Fruit fly (Drosophila melanogaster) whole organism, embryonic: ENCODE data around the gene RpS20.

Experiments
- Atf-2 ChIP-seq: fragments of 200-800 bp; sonication (Bioruptor generic); optimal IDR thresholded peaks from 2 replicates; lab custom pipeline; 2016; ENCODE audit warnings: missing biosample characterization, missing genetic modification characterization
- CG10654 ChIP-seq: fragments of 200-800 bp; sonication (Bioruptor generic); optimal IDR thresholded peaks from 2 replicates; lab custom pipeline; 2016; ENCODE audit warnings: missing biosample characterization, missing genetic modification characterization
- CG11696 ChIP-seq: fragments of 200-800 bp; sonication (Bioruptor generic); IDR thresholded peaks from 2 replicates; pipeline ENCODE4 v1.3.6; 2022; ENCODE audit warnings: missing biosample characterization, missing genetic modification characterization
- CG14441 ChIP-seq: fragments of 200-800 bp; sonication (Bioruptor generic); IDR thresholded peaks from 2 replicates; pipeline ENCODE4 v1.3.6; 2022; ENCODE audit warnings: missing biosample characterization, missing genetic modification characterization
- CG15696 ChIP-seq: fragments of 200-800 bp; sonication (Bioruptor generic); optimal IDR thresholded peaks from 2 replicates; lab custom pipeline; 2019; ENCODE audit warnings: missing biosample characterization, mild to moderate bottlenecking, missing genetic modification characterization, moderate library complexity
- CG2129 ChIP-seq: fragments of 200-800 bp; sonication (Bioruptor generic); IDR thresholded peaks from 2 replicates; pipeline ENCODE4 v1.3.6; 2022; ENCODE audit warnings: missing biosample characterization, missing genetic modification characterization; ENCODE audit not compliant: partially characterized antibody
- CG2712 ChIP-seq: fragments of 200-800 bp; optimal IDR thresholded peaks from 3 replicates; lab custom pipeline; 2019; ENCODE audit warnings: missing biosample characterization, mild to moderate bottlenecking, missing genetic modification characterization, moderate library complexity
- CG33213 ChIP-seq: fragments of 200-800 bp; sonication (Bioruptor generic); optimal IDR thresholded peaks from 3 replicates; lab custom pipeline; 2016; ENCODE audit warnings: missing biosample characterization, missing genetic modification characterization
- CG34376 ChIP-seq: fragments of 200-800 bp; sonication (Bioruptor generic); optimal IDR thresholded peaks from 2 replicates; lab custom pipeline; 2018; ENCODE audit warnings: missing biosample characterization, mild to moderate bottlenecking, missing genetic modification characterization
- CG6175 ChIP-seq: fragments of 200-800 bp; sonication (Bioruptor generic); IDR thresholded peaks from 3 replicates; pipeline ENCODE4 v1.3.6; 2022; ENCODE audit warnings: missing biosample characterization, missing genetic modification characterization
- CG6272 ChIP-seq: fragments of 200-800 bp; sonication (Bioruptor generic); IDR thresholded peaks from 2 replicates; pipeline ENCODE4 v1.3.6; 2022; ENCODE audit warnings: missing biosample characterization, missing genetic modification characterization
- CG7963 ChIP-seq: fragments of 200-800 bp; sonication (Bioruptor generic); IDR thresholded peaks from 3 replicates; pipeline ENCODE4 v1.3.6; 2022; ENCODE audit warnings: missing biosample characterization, missing genetic modification characterization; ENCODE audit not compliant: partially characterized antibody
- CG8290 ChIP-seq, 3 experiments: fragments of 200-800 bp; sonication (Bioruptor generic); optimal IDR thresholded peaks; 2 replicates each; lab custom pipeline; 2016 to 2019; ENCODE audit warnings: missing biosample characterization in 3 of 3, missing genetic modification characterization in 3 of 3, mild to moderate bottlenecking in 2 of 3, moderate library complexity in 1 of 3
- CG9215 ChIP-seq: fragments of 200-800 bp; sonication (Bioruptor generic); IDR thresholded peaks from 2 replicates; pipeline ENCODE4 v1.3.6; 2022; ENCODE audit warnings: missing biosample characterization, missing genetic modification characterization
- CG9817 ChIP-seq: fragments of 200-800 bp; sonication (Bioruptor generic); optimal IDR thresholded peaks from 2 replicates; lab custom pipeline; 2018; ENCODE audit warnings: missing biosample characterization, mild to moderate bottlenecking, missing genetic modification characterization, moderate library complexity
- Deaf1 ChIP-seq: fragments of 200-800 bp; optimal IDR thresholded peaks from 3 replicates; lab custom pipeline; 2019; ENCODE audit warnings: missing biosample characterization, mild to moderate bottlenecking, missing genetic modification characterization, moderate library complexity
- Dll ChIP-seq: fragments of 200-800 bp; sonication (Bioruptor generic); IDR thresholded peaks from 4 replicates; pipeline ENCODE4 v1.3.6; 2022; ENCODE audit warnings: missing biosample characterization, missing genetic modification characterization; ENCODE audit not compliant: partially characterized antibody
- Drgx ChIP-seq: fragments of 200-800 bp; sonication (Bioruptor generic); IDR thresholded peaks from 2 replicates; pipeline ENCODE4 v1.3.6; 2022; ENCODE audit warnings: missing biosample characterization, missing genetic modification characterization
- Fer3 ChIP-seq: fragments of 200-800 bp; sonication (Bioruptor generic); optimal IDR thresholded peaks from 2 replicates; lab custom pipeline; 2018; ENCODE audit warnings: missing biosample characterization, mild to moderate bottlenecking, missing genetic modification characterization, moderate library complexity
- HLH4C ChIP-seq: fragments of 200-800 bp; sonication (Bioruptor generic); IDR thresholded peaks from 3 replicates; pipeline ENCODE4 v1.3.6; 2022; ENCODE audit warnings: missing biosample characterization, missing genetic modification characterization; ENCODE audit not compliant: partially characterized antibody
- HLHmδ ChIP-seq: fragments of 200-800 bp; sonication (Bioruptor generic); optimal IDR thresholded peaks from 2 replicates; lab custom pipeline; 2018; ENCODE audit warnings: missing biosample characterization, mild to moderate bottlenecking, missing genetic modification characterization, moderate library complexity
- Hey ChIP-seq: fragments of 200-800 bp; sonication (Bioruptor generic); optimal IDR thresholded peaks from 3 replicates; lab custom pipeline; 2018; ENCODE audit warnings: missing biosample characterization, mild to moderate bottlenecking, missing genetic modification characterization
- Lhr ChIP-seq: fragments of 200-800 bp; sonication (Bioruptor generic); optimal IDR thresholded peaks from 3 replicates; lab custom pipeline; 2017; ENCODE audit warnings: mild to moderate bottlenecking, missing biosample characterization, missing genetic modification reagents, missing genetic modification characterization
- Lpt ChIP-seq: fragments of >200 bp; optimal IDR thresholded peaks from 2 replicates; lab custom pipeline; 2018; ENCODE audit warnings: missing biosample characterization, missing genetic modification characterization
- MBD-R2 ChIP-seq: fragments of 200-800 bp; sonication (Bioruptor generic); IDR thresholded peaks from 2 replicates; pipeline ENCODE4 v1.3.6; 2022; ENCODE audit warnings: missing biosample characterization, missing genetic modification characterization
- MESR4 ChIP-seq: fragments of 200-800 bp; sonication (Bioruptor generic); optimal IDR thresholded peaks from 2 replicates; lab custom pipeline; 2018; ENCODE audit warnings: missing biosample characterization, mild to moderate bottlenecking, missing genetic modification characterization, moderate library complexity
- Myb ChIP-seq: fragments of 200-800 bp; sonication (Bioruptor generic); optimal IDR thresholded peaks from 2 replicates; lab custom pipeline; 2016; ENCODE audit warnings: missing biosample characterization, missing genetic modification characterization
- Rfx ChIP-seq: fragments of 200-800 bp; sonication (Bioruptor generic); IDR thresholded peaks from 2 replicates; pipeline ENCODE4 v1.3.6; 2022; ENCODE audit warnings: missing biosample characterization, missing genetic modification characterization
- Xrp1 ChIP-seq: fragments of 200-800 bp; sonication (Bioruptor generic); IDR thresholded peaks from 2 replicates; pipeline ENCODE4 v1.3.6; 2022; ENCODE audit warnings: missing biosample characterization, missing genetic modification characterization
- ac ChIP-seq: fragments of 200-800 bp; sonication (Bioruptor generic); optimal IDR thresholded peaks from 3 replicates; lab custom pipeline; 2017; ENCODE audit warnings: missing biosample characterization, mild to moderate bottlenecking, missing genetic modification characterization
- aop ChIP-seq: fragments of 200-800 bp; sonication (Bioruptor generic); IDR thresholded peaks from 2 replicates; pipeline ENCODE4 v1.3.6; 2022; ENCODE audit warnings: missing biosample characterization, missing genetic modification characterization
- chinmo ChIP-seq: fragments of 200-800 bp; sonication (Bioruptor generic); IDR thresholded peaks from 4 replicates; pipeline ENCODE4 v1.3.6; 2022; ENCODE audit warnings: missing biosample characterization, missing genetic modification characterization; ENCODE audit not compliant: partially characterized antibody
- crp ChIP-seq, 2 experiments: fragments of 200-800 bp; sonication (Bioruptor generic); optimal IDR thresholded peaks; 2 replicates in 1 of 2; 3 replicates in 1 of 2; lab custom pipeline; 2017; ENCODE audit warnings: missing biosample characterization in 2 of 2, missing genetic modification characterization in 2 of 2, mild to moderate bottlenecking in 1 of 2, moderate library complexity in 1 of 2
- fd3F ChIP-seq: fragments of 200-800 bp; sonication (Bioruptor generic); optimal IDR thresholded peaks from 2 replicates; lab custom pipeline; 2018; ENCODE audit warnings: missing biosample characterization, mild to moderate bottlenecking, missing genetic modification characterization, moderate library complexity
- gro ChIP-seq: fragments of 200-800 bp; sonication (Bioruptor generic); optimal IDR thresholded peaks from 2 replicates; lab custom pipeline; 2016; ENCODE audit warnings: missing biosample characterization, missing genetic modification characterization
- ind ChIP-seq: fragments of 200-800 bp; sonication (Bioruptor generic); optimal IDR thresholded peaks from 3 replicates; lab custom pipeline; 2016; ENCODE audit warnings: missing biosample characterization, missing genetic modification characterization
- luna ChIP-seq: fragments of 200-800 bp; sonication (Bioruptor generic); optimal IDR thresholded peaks from 2 replicates; lab custom pipeline; 2016; ENCODE audit warnings: missing biosample characterization, missing genetic modification characterization
- nom ChIP-seq: fragments of 200-800 bp; sonication (Bioruptor generic); optimal IDR thresholded peaks from 2 replicates; lab custom pipeline; 2017; ENCODE audit warnings: missing biosample characterization, missing genetic modification characterization, mild to moderate bottlenecking, moderate library complexity, missing genetic modification reagents
- peb ChIP-seq: fragments of 200-800 bp; sonication (Bioruptor generic); IDR thresholded peaks from 2 replicates; pipeline ENCODE4 v1.3.6; 2022; ENCODE audit warnings: missing biosample characterization, missing genetic modification characterization
- phol ChIP-seq: fragments of 200-800 bp; sonication (Bioruptor generic); optimal IDR thresholded peaks from 3 replicates; lab custom pipeline; 2018; ENCODE audit warnings: missing biosample characterization, mild to moderate bottlenecking, missing genetic modification characterization, moderate library complexity
- rib ChIP-seq: fragments of 200-800 bp; sonication (Bioruptor generic); IDR thresholded peaks from 2 replicates; pipeline ENCODE4 v1.3.6; 2022; ENCODE audit warnings: missing biosample characterization, missing genetic modification characterization
- shn ChIP-seq: fragments of 200-800 bp; sonication (Bioruptor generic); optimal IDR thresholded peaks from 3 replicates; lab custom pipeline; 2016; ENCODE audit warnings: missing biosample characterization, missing genetic modification characterization
- slbo ChIP-seq: fragments of 200-800 bp; sonication (Bioruptor generic); IDR thresholded peaks from 2 replicates; pipeline ENCODE4 v1.3.6; 2022; ENCODE audit warnings: missing biosample characterization, missing genetic modification characterization
- sqz ChIP-seq: fragments of 200-800 bp; sonication (Bioruptor generic); optimal IDR thresholded peaks from 3 replicates; lab custom pipeline; 2018; ENCODE audit warnings: missing biosample characterization, mild to moderate bottlenecking, missing genetic modification characterization
- tna ChIP-seq: fragments of 200-800 bp; sonication (Bioruptor generic); IDR thresholded peaks from 2 replicates; pipeline ENCODE4 v1.3.6; 2022; ENCODE audit warnings: missing biosample characterization, missing genetic modification characterization; ENCODE audit not compliant: partially characterized antibody
- vvl ChIP-seq: fragments of 200-800 bp; sonication (Bioruptor generic); IDR thresholded peaks from 2 replicates; pipeline ENCODE4 v1.3.6; 2022; ENCODE audit warnings: missing biosample characterization, missing genetic modification characterization
- wdn ChIP-seq: fragments of 200-800 bp; sonication (Bioruptor generic); IDR thresholded peaks from 2 replicates; pipeline ENCODE4 v1.3.6; 2022; ENCODE audit warnings: missing biosample characterization, missing genetic modification characterization
- yki ChIP-seq: fragments of >200 bp; optimal IDR thresholded peaks from 3 replicates; lab custom pipeline; 2018

RpS20 gene

DNA sequence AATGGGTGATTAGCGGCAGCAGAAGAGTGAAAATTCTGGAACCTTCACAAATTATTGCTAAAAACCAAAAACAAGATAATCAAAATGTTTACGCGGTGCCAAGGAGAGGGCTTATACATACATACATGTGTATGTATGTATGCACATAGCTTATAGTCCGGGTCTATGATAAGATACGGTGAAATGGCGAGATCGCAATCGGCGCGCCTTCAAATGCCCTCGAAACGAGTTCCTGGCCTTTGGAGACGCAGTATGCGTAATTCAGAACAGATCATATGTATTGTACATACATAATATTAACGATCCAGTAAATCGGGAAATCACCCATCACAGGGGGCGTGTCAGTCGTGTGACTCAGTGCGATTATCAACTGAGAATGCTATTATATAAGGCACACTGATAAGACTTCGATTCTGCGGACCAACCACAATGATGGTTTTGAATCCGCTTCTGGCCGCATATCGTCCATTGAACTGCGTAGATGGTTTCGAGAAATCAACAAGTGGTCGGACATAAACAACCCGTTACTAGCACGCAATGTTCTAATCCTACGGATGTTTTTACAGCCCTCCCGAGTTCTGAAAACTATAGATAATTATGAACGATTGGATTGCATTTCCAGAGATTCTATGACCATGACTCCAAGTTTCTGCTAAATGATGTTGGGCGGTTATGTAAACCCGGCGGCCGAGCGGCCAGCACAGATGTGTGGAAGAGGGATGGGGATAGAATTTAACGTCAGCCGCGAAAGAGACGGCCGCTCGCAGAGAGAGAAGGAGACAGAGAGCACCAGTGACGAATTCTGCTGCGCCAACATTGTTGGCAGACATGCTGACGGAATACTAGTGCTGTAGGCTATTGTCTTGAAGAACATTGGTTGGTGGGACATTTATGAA lies 6.8 kb downstream of the RpS20 start (continued):
- no peak for TF ChIP-seq Xrp1 (GFP tag; lab: Robert Waterston, UW)
- TF ChIP-seq CG2712 (tag; lab: Kevin White, UChicago): no peak
- no peak for TF ChIP-seq HLHmδ (GFP tag; lab: Kevin White, UChicago)
- peak; percentile 18 for TF ChIP-seq Deaf1 (tag; lab: Kevin White, UChicago)
- peak; percentile 28; the same call in 1 of the 2 replicates for TF ChIP-seq MBD-R2 (GFP tag; lab: Robert Waterston, UW)
- TF ChIP-seq slbo (GFP tag; lab: Robert Waterston, UW): peak; percentile 43
- TF ChIP-seq crp (GFP tag; optimal IDR thresholded peaks at IDR 0.05; lab: Kevin White, UChicago): peak in 1 of 2 experiments; percentile 10
- peak; percentile 64 for TF ChIP-seq rib (GFP tag; lab: Robert Waterston, UW)
- TF ChIP-seq gro (GFP tag; lab: Kevin White, UChicago): peak; percentile 45
- TF ChIP-seq CG11696 (GFP tag; lab: Robert Waterston, UW): no peak
- TF ChIP-seq Atf-2: no peak
- no peak for TF ChIP-seq CG6272
- TF ChIP-seq ind (GFP tag; lab: Kevin White, UChicago): no peak
- no peak for TF ChIP-seq Lhr
- peak; percentile 16 for TF ChIP-seq nom (GFP tag; lab: Kevin White, UChicago)
- no peak for TF ChIP-seq Drgx (GFP tag; lab: Robert Waterston, UW)
- TF ChIP-seq CG7963 (GFP tag; lab: Robert Waterston, UW): no peak
- no peak for TF ChIP-seq CG33213
- no peak for TF ChIP-seq CG6175 (GFP tag; lab: Robert Waterston, UW)
- no peak for TF ChIP-seq phol (tag; lab: Kevin White, UChicago)
- peak; percentile 4 for TF ChIP-seq luna
- TF ChIP-seq Rfx (GFP tag; lab: Robert Waterston, UW): peak; percentile 58
- TF ChIP-seq Fer3 (tag; lab: Kevin White, UChicago): no peak
- no peak for TF ChIP-seq CG2129 (GFP tag; lab: Robert Waterston, UW)
- no peak for TF ChIP-seq CG15696 (tag; lab: Kevin White, UChicago)
- TF ChIP-seq CG9817 (tag; lab: Kevin White, UChicago): no peak
- peak; percentile 17 for TF ChIP-seq shn (GFP tag; lab: Kevin White, UChicago)
- peak; percentile 80; the same call in 1 of the 4 replicates for TF ChIP-seq chinmo
- no peak for TF ChIP-seq Hey (tag; lab: Kevin White, UChicago)
- no peak for TF ChIP-seq HLH4C (GFP tag; lab: Robert Waterston, UW)
- peak; percentile 29 for TF ChIP-seq Myb
- no peak for TF ChIP-seq yki (lab: Kevin White, UChicago)
- TF ChIP-seq tna (GFP tag; lab: Robert Waterston, UW): 0 out of 2 replicates have a peak, but pooled peaks have one; percentile 29
- TF ChIP-seq CG8290 (GFP tag; optimal IDR thresholded peaks at IDR 0.05; lab: Kevin White, UChicago): no peak
- TF ChIP-seq CG8290 (tag; optimal IDR thresholded peaks at IDR 0.05; lab: Kevin White, UChicago): peak in 1 of 2 experiments; percentile 53
- TF ChIP-seq CG9215 (GFP tag; lab: Robert Waterston, UW): no peak
- TF ChIP-seq MESR4 (GFP tag; lab: Kevin White, UChicago): peak; percentile 4
- TF ChIP-seq CG14441: 0 out of 2 replicates have a peak, but pooled peaks have one; percentile 36
- TF ChIP-seq sqz (GFP tag; lab: Kevin White, UChicago): no peak
- TF ChIP-seq wdn (GFP tag; lab: Robert Waterston, UW): no peak
- TF ChIP-seq fd3F (GFP tag; lab: Kevin White, UChicago): no peak
- no peak for TF ChIP-seq aop (GFP tag; lab: Robert Waterston, UW)
- TF ChIP-seq peb: no peak
- TF ChIP-seq vvl (GFP tag; lab: Robert Waterston, UW): no peak; the same call in 1 of the 2 replicates
- TF ChIP-seq CG34376: peak; percentile 83
- no peak for TF ChIP-seq ac (GFP tag; lab: Kevin White, UChicago)
- no peak for TF ChIP-seq Lpt (GFP tag; lab: Kevin White, UChicago)
- no peak for TF ChIP-seq Dll
- no peak for TF ChIP-seq CG10654
